Fruit fly (Drosophila melanogaster): ENCODE data around the gene CG15484.

DNA sequence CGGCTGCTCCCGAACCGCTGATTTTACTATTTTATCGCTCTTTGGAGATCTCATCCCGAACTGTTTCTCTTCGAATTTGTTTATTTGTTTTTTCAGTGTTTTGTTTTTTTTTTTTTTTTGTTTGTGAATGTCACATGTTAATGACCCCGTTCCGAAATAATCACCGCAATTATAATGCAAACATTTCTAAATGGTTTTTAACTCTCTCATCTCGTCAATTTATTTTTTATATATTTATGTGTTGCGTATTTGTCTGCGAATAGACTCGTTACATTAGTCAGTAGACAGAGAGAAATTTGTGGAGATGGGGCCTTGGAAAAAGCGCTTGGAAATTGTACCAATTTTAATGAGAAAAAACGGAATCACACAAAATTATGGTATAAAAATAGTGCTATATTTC is 37.9 kb downstream of the CG15484 start, which contains the start of gene Nepl7:
- no peak for TF ChIP-seq h (optimal IDR thresholded peaks at IDR 0.05)
- TF ChIP-seq Sin3A (optimal IDR thresholded peaks at IDR 0.05), result no peak
- no peak for TF ChIP-seq insv (optimal IDR thresholded peaks at IDR 0.05)
- no peak for TF ChIP-seq ttk (optimal IDR thresholded peaks at IDR 0.05)
- no peak for TF ChIP-seq Myc (optimal IDR thresholded peaks at IDR 0.05)
- no peak for TF ChIP-seq psq (optimal IDR thresholded peaks at IDR 0.05)

All from Kc167 (cell line).